Worm (Caenorhabditis elegans): ENCODE results near the gene F08H9.4.

DNA sequence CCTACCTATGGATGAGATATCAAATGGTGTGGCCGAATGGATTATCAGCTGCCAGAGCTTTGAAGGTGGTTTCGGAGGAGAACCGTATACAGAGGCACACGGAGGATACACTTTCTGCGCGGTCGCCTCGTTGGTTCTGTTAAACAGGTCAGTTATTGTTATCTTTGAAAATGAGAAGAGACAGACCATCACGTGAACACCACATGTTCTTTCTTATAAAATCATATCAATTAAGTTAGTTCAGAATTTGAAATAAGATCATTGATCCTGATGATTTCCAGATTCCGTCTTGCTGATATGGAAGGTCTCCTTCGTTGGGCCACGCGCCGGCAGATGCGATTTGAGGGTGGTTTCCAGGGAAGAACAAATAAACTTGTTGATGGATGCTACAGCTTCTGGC lies 15.6 kb downstream of the F08H9.4 start:
- no peak for TF ChIP-seq pag-3 (tag; optimal IDR thresholded peaks at IDR 0.05; ENCODE audit: borderline replicate concordance)
- TF ChIP-seq pqm-1 (tag; optimal IDR thresholded peaks at IDR 0.05), result no peak
- TF ChIP-seq pax-1 (tag; optimal IDR thresholded peaks at IDR 0.05), result no peak
- no peak for TF ChIP-seq hlh-6 (tag; optimal IDR thresholded peaks at IDR 0.05)
- TF ChIP-seq ama-1 (optimal IDR thresholded peaks at IDR 0.05), result no peak
- TF ChIP-seq nfya-1 (tag; optimal IDR thresholded peaks at IDR 0.05), result no peak
- TF ChIP-seq sdc-2 (tag; optimal IDR thresholded peaks at IDR 0.05), result no peak

Measured in whole organism, late embryonic.